Worm (Caenorhabditis elegans) whole organism, L4/young adult: ENCODE results near the gene C35D10.7.

Experiments
- dao-5 ChIP-seq: sonication (generic microtip); optimal IDR thresholded peaks from 2 replicates; lab custom pipeline; 2016; ENCODE audit warnings: missing genotype, missing genetic modification characterization, moderate library complexity, missing compliant biosample characterization
- him-1 ChIP-seq: sonication (generic microtip); optimal IDR thresholded peaks from 2 replicates; lab custom pipeline; 2016; ENCODE audit warnings: missing genotype, missing genetic modification reagents, missing genetic modification characterization, missing compliant biosample characterization

ce11 chrIII:4868643-4869042 lies 12.7 kb downstream of the C35D10.7 start, which contains the start of the genes msd-4 and C35D10.3:
- TF ChIP-seq dao-5 (tag; lab: Kevin White, UChicago) (no peak), him-1 (tag; lab: Kevin White, UChicago) (no peak)
